Worm (Caenorhabditis elegans) whole organism, L4 larva: ENCODE results near the gene ttr-36.

Experiments used
- ama-1 ChIP-seq: fragments of 150-350 bp; optimal IDR thresholded peaks from 2 replicates; lab custom pipeline; 2014; ENCODE audit warnings: inconsistent platforms, mixed read lengths
- lin-38 ChIP-seq: fragments of 200-800 bp; sonication (Bioruptor generic); IDR thresholded peaks from 2 replicates; pipeline ENCODE4 v1.3.6; 2022; ENCODE audit warnings: missing genetic modification reagents, missing genetic modification characterization, missing compliant biosample characterization
- nhr-76 ChIP-seq: fragments of 150-350 bp; optimal IDR thresholded peaks from 2 replicates; lab custom pipeline; 2014; ENCODE audit warnings: missing biosample characterization, missing genetic modification characterization
- unc-62 ChIP-seq, 3 experiments: fragments of 150-350 bp in 1 of 3; sonication (generic microtip); optimal IDR thresholded peaks in 2 of 3; peaks in 1 of 3; 1 replicate in 1 of 3; 2 replicates in 2 of 3; lab custom pipeline; 2014 to 2017; ENCODE audit warnings: missing biosample characterization in 3 of 3, missing genetic modification characterization in 3 of 3, missing genetic modification reagents in 3 of 3, missing genotype in 1 of 3
- zfp-3 ChIP-seq: fragments of 200-800 bp; sonication (Bioruptor generic); conservative IDR thresholded peaks from 2 replicates; pipeline ENCODE4 v1.3.6; 2022; ENCODE audit warnings: missing genetic modification reagents, missing genetic modification characterization, missing compliant biosample characterization

DNA sequence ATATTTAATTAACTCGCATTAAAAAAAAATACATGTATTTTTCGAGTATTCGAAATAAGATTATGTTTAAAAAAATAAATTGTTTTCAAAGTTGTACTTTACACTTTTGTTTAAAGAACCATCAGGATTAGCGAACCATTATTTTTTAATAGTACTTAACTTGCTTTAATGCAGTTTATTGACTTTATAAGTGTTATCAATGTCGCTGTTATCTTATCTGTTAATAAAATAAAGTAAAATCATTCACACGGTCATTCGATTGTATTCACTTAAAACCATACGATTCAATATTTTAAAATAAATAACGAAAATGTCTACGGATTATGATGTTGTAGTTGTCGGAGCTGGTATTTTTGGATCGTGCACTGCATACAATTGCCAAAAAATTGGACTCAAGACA lies 34.2 kb upstream of the ttr-36 start, which contains the start of gene C15B12.1:
- TF ChIP-seq ama-1 (no peak), nhr-76 (tag; lab: Kevin White, UChicago) (no peak), unc-62 (GFP tag; optimal IDR thresholded peaks at IDR 0.05 in 1 of 2; lab: Kevin White, UChicago) (no peak), unc-62 (tag; optimal IDR thresholded peaks at IDR 0.05; lab: Kevin White, UChicago) (no peak), lin-38 (no peak), zfp-3 (GFP tag; lab: Robert Waterston, UW) (no peak)
